Fruit fly (Drosophila melanogaster): ENCODE measurements around the gene yip7.

The yip7 gene

DNA sequence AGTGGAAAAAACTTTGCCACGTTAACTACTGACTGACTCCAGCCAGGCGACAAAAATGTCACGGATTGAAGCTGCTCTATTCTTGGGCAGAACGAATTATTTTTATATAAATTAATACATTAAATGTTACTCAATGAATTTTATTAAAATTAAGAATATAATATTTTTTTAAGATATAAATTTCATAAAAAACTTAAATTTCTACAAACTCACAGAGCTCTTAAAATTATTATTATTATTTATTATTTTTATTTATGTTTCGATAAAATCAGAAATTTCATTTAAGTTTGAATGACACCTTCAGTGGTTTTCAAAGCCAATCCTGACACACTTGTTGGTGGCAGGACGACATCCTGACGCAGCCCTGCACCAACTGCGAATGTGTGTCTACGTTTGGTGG is 50.1 kb downstream of the yip7 start (continued):
- TF ChIP-seq org-1 (GFP tag; optimal IDR thresholded peaks at IDR 0.05) = no peak
- TF ChIP-seq ash1 (GFP tag; optimal IDR thresholded peaks at IDR 0.05) = no peak
- TF ChIP-seq Sry-δ (GFP tag; optimal IDR thresholded peaks at IDR 0.05) = no peak
- TF ChIP-seq CG8388 (GFP tag; optimal IDR thresholded peaks at IDR 0.05) = no peak
- TF ChIP-seq CG1602 (GFP tag; optimal IDR thresholded peaks at IDR 0.05) = no peak
- peak; percentile 15 for TF ChIP-seq CoRest (tag; optimal IDR thresholded peaks at IDR 0.05)
- TF ChIP-seq CG34224 (GFP tag; IDR thresholded peaks at IDR 0.05; ENCODE audit: partially characterized antibody) = no peak
- TF ChIP-seq CG3847 (GFP tag; IDR thresholded peaks at IDR 0.05) = no peak
- peak; percentile 42 for TF ChIP-seq Blimp-1 (GFP tag; optimal IDR thresholded peaks at IDR 0.05)
- TF ChIP-seq CG17385 (GFP tag; optimal IDR thresholded peaks at IDR 0.05) = peak; percentile 9
- no peak for TF ChIP-seq CG43689 (GFP tag; IDR thresholded peaks at IDR 0.05)
- TF ChIP-seq CG11085 (GFP tag; IDR thresholded peaks at IDR 0.05) = no peak
- TF ChIP-seq CG10979 (tag; optimal IDR thresholded peaks at IDR 0.05) = peak; percentile 51
- no peak for TF ChIP-seq CG14965 (GFP tag; optimal IDR thresholded peaks at IDR 0.05; ENCODE audit: borderline replicate concordance)
- peak; percentile 28 for TF ChIP-seq CG9727 (GFP tag; optimal IDR thresholded peaks at IDR 0.05)
- peak; percentile 13 for TF ChIP-seq az2 (GFP tag; optimal IDR thresholded peaks at IDR 0.05)
- no peak for TF ChIP-seq al (GFP tag; IDR thresholded peaks at IDR 0.05)
- no peak for TF ChIP-seq E2f2 (GFP tag; IDR thresholded peaks at IDR 0.05)
- no peak for TF ChIP-seq corto (GFP tag; optimal IDR thresholded peaks at IDR 0.05)
- no peak for TF ChIP-seq Dek (tag; optimal IDR thresholded peaks at IDR 0.05)
- TF ChIP-seq Aef1 (GFP tag; IDR thresholded peaks at IDR 0.05) = no peak
- peak; percentile 17 for TF ChIP-seq phol (tag; optimal IDR thresholded peaks at IDR 0.05)
- TF ChIP-seq CG2712 (tag; optimal IDR thresholded peaks at IDR 0.05) = peak; percentile 58
- no peak for TF ChIP-seq sima (GFP tag; optimal IDR thresholded peaks at IDR 0.05)
- TF ChIP-seq hbn (GFP tag; IDR thresholded peaks at IDR 0.05; ENCODE audit: partially characterized antibody) = no peak
- no peak for TF ChIP-seq CG11723 (GFP tag; optimal IDR thresholded peaks at IDR 0.05)
- TF ChIP-seq pzg (GFP tag; optimal IDR thresholded peaks at IDR 0.05) = no peak
- TF ChIP-seq CG15269 (tag; optimal IDR thresholded peaks at IDR 0.05) = peak; percentile 39
- no peak for TF ChIP-seq Vsx1 (GFP tag; optimal IDR thresholded peaks at IDR 0.05)
- no peak for TF ChIP-seq CkIIα-i1 (GFP tag; IDR thresholded peaks at IDR 0.05)
- peak; percentile 7 for TF ChIP-seq lab (GFP tag; optimal IDR thresholded peaks at IDR 0.05)
- TF ChIP-seq MBD-R2 (GFP tag; IDR thresholded peaks at IDR 0.05) = no peak
- TF ChIP-seq Gug (GFP tag; IDR thresholded peaks at IDR 0.05) = no peak
- peak; percentile 47 for TF ChIP-seq Meics (GFP tag; optimal IDR thresholded peaks at IDR 0.05)
- TF ChIP-seq CG9437 (GFP tag; optimal IDR thresholded peaks at IDR 0.05) = no peak
- no peak for TF ChIP-seq zen2 (GFP tag; IDR thresholded peaks at IDR 0.05; ENCODE audit: partially characterized antibody)
- TF ChIP-seq mld (GFP tag; IDR thresholded peaks at IDR 0.05; ENCODE audit: partially characterized antibody) = no peak
- TF ChIP-seq wek (GFP tag; optimal IDR thresholded peaks at IDR 0.05) = no peak
- TF ChIP-seq Bteb2 (GFP tag; optimal IDR thresholded peaks at IDR 0.05) = no peak
- TF ChIP-seq D (optimal IDR thresholded peaks at IDR 0.05) = no peak
- peak; percentile 32 for TF ChIP-seq D (GFP tag; optimal IDR thresholded peaks at IDR 0.05)
- no peak for TF ChIP-seq fd102C (GFP tag; optimal IDR thresholded peaks at IDR 0.05)
- peak; percentile 50 for TF ChIP-seq CG18262 (tag; optimal IDR thresholded peaks at IDR 0.05)
- TF ChIP-seq CG9215 (GFP tag; IDR thresholded peaks at IDR 0.05) = no peak
- TF ChIP-seq jumu (GFP tag; optimal IDR thresholded peaks at IDR 0.05) = no peak
- TF ChIP-seq Hmr (GFP tag; optimal IDR thresholded peaks at IDR 0.05) = peak; percentile 36
- no peak for TF ChIP-seq Drgx (GFP tag; IDR thresholded peaks at IDR 0.05)
- 0 out of 2 replicates have a peak, but pooled peaks have one; percentile 23 for TF ChIP-seq Xrp1 (GFP tag; IDR thresholded peaks at IDR 0.05)
- peak; percentile 16 for TF ChIP-seq NfI (GFP tag; optimal IDR thresholded peaks at IDR 0.05)
- peak; percentile 68 for TF ChIP-seq CG18599 (GFP tag; optimal IDR thresholded peaks at IDR 0.05)
- TF ChIP-seq CG17359 (tag; optimal IDR thresholded peaks at IDR 0.05) = peak; percentile 6
